Fruit fly (Drosophila melanogaster) whole organism, embryonic: ENCODE measurements around the gene CG45081.

Source experiments
- Adf1 ChIP-seq: fragments of 200-800 bp; sonication (Bioruptor generic); IDR thresholded peaks from 2 replicates; pipeline ENCODE4 v1.3.6; 2022; ENCODE audit warnings: missing biosample characterization, missing genetic modification characterization
- Bgb ChIP-seq: fragments of 200-800 bp; sonication (Bioruptor generic); IDR thresholded peaks from 2 replicates; pipeline ENCODE4 v1.3.6; 2022; ENCODE audit warnings: missing biosample characterization, missing genetic modification characterization; ENCODE audit not compliant: partially characterized antibody
- CG10366 ChIP-seq: fragments of 200-800 bp; sonication (Bioruptor generic); IDR thresholded peaks from 2 replicates; pipeline ENCODE4 v1.3.6; 2022; ENCODE audit warnings: missing biosample characterization, missing genetic modification characterization
- CG13287 ChIP-seq: fragments of 200-800 bp; sonication (Bioruptor generic); IDR thresholded peaks from 2 replicates; pipeline ENCODE4 v1.3.6; 2022; ENCODE audit warnings: missing biosample characterization, missing genetic modification characterization; ENCODE audit not compliant: partially characterized antibody
- CG15514 ChIP-seq: fragments of 200-800 bp; sonication (Bioruptor generic); optimal IDR thresholded peaks from 3 replicates; lab custom pipeline; 2017; ENCODE audit warnings: missing biosample characterization, missing genetic modification characterization, mild to moderate bottlenecking, moderate library complexity, missing genetic modification reagents
- CG1603 ChIP-seq: fragments of 200-800 bp; sonication (Bioruptor generic); optimal IDR thresholded peaks from 2 replicates; lab custom pipeline; 2019; ENCODE audit warnings: missing biosample characterization, mild to moderate bottlenecking, missing genetic modification characterization, moderate library complexity
- CG32532 ChIP-seq: fragments of 200-800 bp; sonication (Bioruptor generic); IDR thresholded peaks from 2 replicates; pipeline ENCODE4 v1.3.6; 2022; ENCODE audit warnings: missing biosample characterization, missing genetic modification characterization
- CG34376 ChIP-seq: fragments of 200-800 bp; sonication (Bioruptor generic); optimal IDR thresholded peaks from 2 replicates; lab custom pipeline; 2018; ENCODE audit warnings: missing biosample characterization, mild to moderate bottlenecking, missing genetic modification characterization
- CG4707 ChIP-seq: fragments of 200-800 bp; sonication (Bioruptor generic); optimal IDR thresholded peaks from 2 replicates; lab custom pipeline; 2018; ENCODE audit warnings: missing biosample characterization, mild to moderate bottlenecking, missing genetic modification characterization, moderate library complexity
- CG9437 ChIP-seq: fragments of 200-800 bp; sonication (Bioruptor generic); optimal IDR thresholded peaks from 2 replicates; lab custom pipeline; 2018; ENCODE audit warnings: missing biosample characterization, mild to moderate bottlenecking, missing genetic modification characterization
- D ChIP-seq, 2 experiments: fragments of 200-800 bp in 1 of 2; fragments of >200 bp in 1 of 2; sonication (Bioruptor generic) in 1 of 2; optimal IDR thresholded peaks; 2 replicates in 1 of 2; 3 replicates in 1 of 2; lab custom pipeline; 2017; ENCODE audit warnings: mild to moderate bottlenecking in 1 of 2, missing biosample characterization in 1 of 2, missing genetic modification characterization in 1 of 2, missing genetic modification reagents in 1 of 2
- Deaf1 ChIP-seq: fragments of 200-800 bp; optimal IDR thresholded peaks from 3 replicates; lab custom pipeline; 2019; ENCODE audit warnings: missing biosample characterization, mild to moderate bottlenecking, missing genetic modification characterization, moderate library complexity
- Dek ChIP-seq: fragments of 200-800 bp; sonication (Bioruptor generic); optimal IDR thresholded peaks from 3 replicates; lab custom pipeline; 2019; ENCODE audit warnings: missing biosample characterization, mild to moderate bottlenecking, missing genetic modification characterization, moderate library complexity
- ERR ChIP-seq: fragments of 200-800 bp; sonication (Bioruptor generic); optimal IDR thresholded peaks from 2 replicates; lab custom pipeline; 2016; ENCODE audit warnings: missing biosample characterization, missing genetic modification characterization
- Fer1 ChIP-seq: fragments of 200-800 bp; sonication (Bioruptor generic); optimal IDR thresholded peaks from 2 replicates; lab custom pipeline; 2017; ENCODE audit warnings: missing biosample characterization, mild to moderate bottlenecking, missing genetic modification characterization
- Hr3 ChIP-seq: fragments of 200-800 bp; sonication (Bioruptor generic); optimal IDR thresholded peaks from 3 replicates; lab custom pipeline; 2016; ENCODE audit warnings: missing biosample characterization, missing genetic modification characterization
- Hr51 ChIP-seq, 2 experiments: fragments of 200-800 bp; sonication (Bioruptor generic); optimal IDR thresholded peaks; 2 replicates in 1 of 2; 3 replicates in 1 of 2; lab custom pipeline; 2016 to 2018; ENCODE audit warnings: missing biosample characterization in 2 of 2, missing genetic modification characterization in 2 of 2, mild to moderate bottlenecking in 1 of 2, moderate library complexity in 1 of 2
- Jarid2 ChIP-seq: fragments of 200-800 bp; sonication (Bioruptor generic); optimal IDR thresholded peaks from 3 replicates; lab custom pipeline; 2017; ENCODE audit warnings: mild to moderate bottlenecking, missing biosample characterization, missing genetic modification reagents, missing genetic modification characterization
- Med ChIP-seq: fragments of 200-800 bp; sonication (Bioruptor generic); peaks from one replicate; lab custom pipeline; 2016; ENCODE audit warnings: missing biosample characterization, missing genetic modification characterization, mild to moderate bottlenecking, inconsistent platforms, moderate library complexity
- Optix ChIP-seq: fragments of 200-800 bp; sonication (Bioruptor generic); IDR thresholded peaks from 3 replicates; pipeline ENCODE4 v1.3.6; 2022; ENCODE audit warnings: missing biosample characterization, missing genetic modification characterization
- Trl ChIP-seq, 3 experiments: fragments of >200 bp in 2 of 3; fragments of 200-800 bp in 1 of 3; sonication (Bioruptor generic) in 1 of 3; optimal IDR thresholded peaks; 2 replicates in 1 of 3; 3 replicates in 2 of 3; lab custom pipeline; 2016 to 2017; ENCODE audit warnings: missing biosample characterization in 1 of 3, missing genetic modification characterization in 1 of 3
- abd-A ChIP-seq: fragments of 200-800 bp; sonication (Bioruptor generic); optimal IDR thresholded peaks from 3 replicates; lab custom pipeline; 2019; ENCODE audit warnings: missing biosample characterization, mild to moderate bottlenecking, missing genetic modification characterization, moderate library complexity
- amos ChIP-seq: fragments of 200-800 bp; sonication (Bioruptor generic); IDR thresholded peaks from 2 replicates; pipeline ENCODE4 v1.3.6; 2022; ENCODE audit warnings: missing biosample characterization, missing genetic modification characterization; ENCODE audit not compliant: partially characterized antibody
- cad ChIP-seq: fragments of >200 bp; optimal IDR thresholded peaks from 2 replicates; lab custom pipeline; 2017; ENCODE audit warnings: missing biosample characterization, missing genetic modification characterization
- cg ChIP-seq: fragments of 200-800 bp; sonication (Bioruptor generic); optimal IDR thresholded peaks from 3 replicates; lab custom pipeline; 2019; ENCODE audit warnings: missing biosample characterization, mild to moderate bottlenecking, missing genetic modification characterization, moderate library complexity
- chif ChIP-seq, 2 experiments: fragments of 200-800 bp; sonication (Bioruptor generic); optimal IDR thresholded peaks; 3 replicates each; lab custom pipeline; 2016; ENCODE audit warnings: missing biosample characterization in 2 of 2, missing genetic modification characterization in 2 of 2
- chinmo ChIP-seq: fragments of 200-800 bp; sonication (Bioruptor generic); IDR thresholded peaks from 4 replicates; pipeline ENCODE4 v1.3.6; 2022; ENCODE audit warnings: missing biosample characterization, missing genetic modification characterization; ENCODE audit not compliant: partially characterized antibody
- ci ChIP-seq: fragments of 200-800 bp; sonication (Bioruptor generic); IDR thresholded peaks from 3 replicates; pipeline ENCODE4 v1.3.6; 2022; ENCODE audit warnings: missing biosample characterization, missing genetic modification characterization
- crol ChIP-seq: fragments of 200-800 bp; sonication (Bioruptor generic); IDR thresholded peaks from 2 replicates; pipeline ENCODE4 v1.3.6; 2022; ENCODE audit warnings: missing biosample characterization, missing genetic modification characterization
- ewg ChIP-seq: fragments of 200-800 bp; sonication (Bioruptor generic); optimal IDR thresholded peaks from 3 replicates; lab custom pipeline; 2017; ENCODE audit warnings: mild to moderate bottlenecking, missing biosample characterization, missing genetic modification reagents, missing genetic modification characterization
- exex ChIP-seq: fragments of 200-800 bp; sonication (Bioruptor generic); optimal IDR thresholded peaks from 4 replicates; lab custom pipeline; 2018; ENCODE audit warnings: missing biosample characterization, mild to moderate bottlenecking, missing genetic modification characterization, moderate library complexity
- jumu ChIP-seq: fragments of 200-800 bp; sonication (Bioruptor generic); optimal IDR thresholded peaks from 3 replicates; lab custom pipeline; 2016; ENCODE audit warnings: missing biosample characterization, missing genetic modification characterization
- kah ChIP-seq: fragments of 200-800 bp; sonication (Bioruptor generic); optimal IDR thresholded peaks from 2 replicates; lab custom pipeline; 2018; ENCODE audit warnings: missing biosample characterization, mild to moderate bottlenecking, missing genetic modification characterization
- maf-S ChIP-seq: fragments of 200-800 bp; sonication (Bioruptor generic); optimal IDR thresholded peaks from 2 replicates; lab custom pipeline; 2016; ENCODE audit warnings: missing biosample characterization, missing genetic modification characterization
- pfk ChIP-seq: fragments of 200-800 bp; sonication (Bioruptor generic); optimal IDR thresholded peaks from 2 replicates; lab custom pipeline; 2018; ENCODE audit warnings: missing biosample characterization, mild to moderate bottlenecking, missing genetic modification characterization, moderate library complexity
- pros ChIP-seq: fragments of 200-800 bp; sonication (Bioruptor generic); optimal IDR thresholded peaks from 3 replicates; lab custom pipeline; 2019; ENCODE audit warnings: missing biosample characterization, mild to moderate bottlenecking, missing genetic modification characterization, moderate library complexity
- rib ChIP-seq: fragments of 200-800 bp; sonication (Bioruptor generic); IDR thresholded peaks from 2 replicates; pipeline ENCODE4 v1.3.6; 2022; ENCODE audit warnings: missing biosample characterization, missing genetic modification characterization
- scrt ChIP-seq: fragments of 200-800 bp; sonication (Bioruptor generic); optimal IDR thresholded peaks from 2 replicates; lab custom pipeline; 2018; ENCODE audit warnings: missing biosample characterization, mild to moderate bottlenecking, missing genetic modification characterization, moderate library complexity
- seq ChIP-seq: fragments of 200-800 bp; sonication (Bioruptor generic); IDR thresholded peaks from 2 replicates; pipeline ENCODE4 v1.3.6; 2022; ENCODE audit warnings: missing biosample characterization, missing genetic modification characterization
- tup ChIP-seq: fragments of 200-800 bp; sonication (Bioruptor generic); optimal IDR thresholded peaks from 2 replicates; lab custom pipeline; 2016; ENCODE audit warnings: missing biosample characterization, mild to moderate bottlenecking, missing genetic modification characterization, moderate library complexity

Gene CG45081

dm6 chr3L:19234922-19235702, 30.7 kb upstream of the CG45081 start, which contains the start of gene fz2:
Gene fz2, minus strand, starts transcription at chr3L:19235373.
- TF ChIP-seq Bgb (GFP tag; lab: Robert Waterston, UW) (peak; percentile 35; the same call in 1 of the 2 replicates), Hr51 (GFP tag; optimal IDR thresholded peaks at IDR 0.05; lab: Kevin White, UChicago) (peak in 1 of 2 experiments; percentile 0), crol (0 out of 2 replicates have a peak, but pooled peaks have one; percentile 15), pros (GFP tag; lab: Kevin White, UChicago) (no peak), ewg (peak; percentile 85), Adf1 (GFP tag; lab: Robert Waterston, UW) (peak; percentile 96), seq (peak; percentile 36; the same call in 1 of the 2 replicates), pfk (GFP tag; lab: Kevin White, UChicago) (peak; percentile 87), Hr3 (no peak), ci (GFP tag; lab: Robert Waterston, UW) (0 out of 3 replicates have a peak, but pooled peaks have one; percentile 7), abd-A (tag; lab: Kevin White, UChicago) (peak; percentile 78), CG10366 (GFP tag; lab: Robert Waterston, UW) (0 out of 2 replicates have a peak, but pooled peaks have one; percentile 12), chif (GFP tag; optimal IDR thresholded peaks at IDR 0.05; lab: Kevin White, UChicago) (no peak), Fer1 (GFP tag; lab: Kevin White, UChicago) (peak; percentile 28), jumu (GFP tag; lab: Kevin White, UChicago) (no peak), exex (tag; lab: Kevin White, UChicago) (peak; percentile 3), tup (GFP tag; lab: Kevin White, UChicago) (no peak), chinmo (0 out of 4 replicates have a peak, but pooled peaks have one; percentile 50), D (optimal IDR thresholded peaks at IDR 0.05; lab: Kevin White, UChicago) (no peak), D (GFP tag; optimal IDR thresholded peaks at IDR 0.05; lab: Kevin White, UChicago) (no peak), Dek (tag; lab: Kevin White, UChicago) (no peak), cg (GFP tag; lab: Kevin White, UChicago) (peak; percentile 54), Med (GFP tag; lab: Kevin White, UChicago) (peak; percentile 52), rib (0 out of 2 replicates have a peak, but pooled peaks have one; percentile 28), CG1603 (tag; lab: Kevin White, UChicago) (no peak), amos (0 out of 2 replicates have a peak, but pooled peaks have one; percentile 31), CG9437 (peak; percentile 98), CG34376 (GFP tag; lab: Kevin White, UChicago) (peak; percentile 27), Jarid2 (peak; percentile 67), ERR (GFP tag; lab: Kevin White, UChicago) (no peak), kah (GFP tag; lab: Kevin White, UChicago) (no peak), CG4707 (GFP tag; lab: Kevin White, UChicago) (no peak), CG32532 (GFP tag; lab: Robert Waterston, UW) (0 out of 2 replicates have a peak, but pooled peaks have one; percentile 20), Deaf1 (peak; percentile 24), maf-S (GFP tag; lab: Kevin White, UChicago) (no peak), Optix (GFP tag; lab: Robert Waterston, UW) (no peak), scrt (GFP tag; lab: Kevin White, UChicago) (peak; percentile 33), cad (GFP tag; lab: Kevin White, UChicago) (no peak), CG13287 (GFP tag; lab: Robert Waterston, UW) (peak; percentile 21; the same call in 1 of the 2 replicates), Trl (optimal IDR thresholded peaks at IDR 0.05; lab: Kevin White, UChicago) (peak; percentile 25 to 55), Trl (GFP tag; optimal IDR thresholded peaks at IDR 0.05; lab: Kevin White, UChicago) (no peak), CG15514 (GFP tag; lab: Kevin White, UChicago) (peak; percentile 5)
